Worm (Caenorhabditis elegans): ENCODE measurements around the gene acbp-7.

- TF ChIP-seq flt-1 (GFP tag; IDR thresholded peaks at IDR 0.05) (no peak), ama-1 (optimal IDR thresholded peaks at IDR 0.05) (no peak), scrt-1 (GFP tag; IDR thresholded peaks at IDR 0.05) (no peak)
Measured at ce11 chrIII:4883429-4883828, 45.9 kb downstream of the acbp-7 start, which contains the start of gene clec-5.

All from whole organism, early embryonic.